Worm (Caenorhabditis elegans) whole organism, L4 larva: ENCODE results near the gene C10C5.7.

Experiments used
- F49E8.2 ChIP-seq: sonication (generic microtip); optimal IDR thresholded peaks from 2 replicates; lab custom pipeline; 2016; ENCODE audit warnings: missing compliant biosample characterization, mild to moderate bottlenecking, missing genetic modification characterization, borderline replicate concordance
- Y48G9A.11 ChIP-seq: fragments of 200-800 bp; sonication (Bioruptor generic); IDR thresholded peaks from 2 replicates; pipeline ENCODE4 v1.3.6; 2022; ENCODE audit warnings: missing genetic modification reagents, missing genetic modification characterization, missing compliant biosample characterization
- ZK546.5 ChIP-seq, 2 experiments: sonication (generic microtip); optimal IDR thresholded peaks; 2 replicates each; lab custom pipeline; 2017; ENCODE audit warnings: missing biosample characterization in 2 of 2, missing genetic modification characterization in 2 of 2
- attf-4 ChIP-seq: sonication (generic microtip); optimal IDR thresholded peaks from 3 replicates; lab custom pipeline; 2017; ENCODE audit warnings: missing biosample characterization, missing genetic modification characterization
- ceh-20 ChIP-seq: fragments of 200-800 bp; sonication (Bioruptor generic); IDR thresholded peaks from 2 replicates; pipeline ENCODE4 v1.3.6; 2022; ENCODE audit warnings: missing genetic modification reagents, missing genetic modification characterization, missing compliant biosample characterization
- ceh-28 ChIP-seq: fragments of 150-350 bp; optimal IDR thresholded peaks from 2 replicates; lab custom pipeline; 2014; ENCODE audit warnings: missing biosample characterization, missing genetic modification reagents, missing genetic modification characterization
- ces-1 ChIP-seq: fragments of 150-350 bp; sonication (generic microtip); optimal IDR thresholded peaks from 4 replicates; lab custom pipeline; 2014; ENCODE audit warnings: missing biosample characterization, missing genetic modification reagents, missing genetic modification characterization
- daf-12 ChIP-seq: fragments of 150-350 bp; optimal IDR thresholded peaks from 2 replicates; lab custom pipeline; 2014; ENCODE audit warnings: missing biosample characterization, missing genetic modification reagents, missing genetic modification characterization
- daf-16 ChIP-seq, 3 experiments: sonication (generic microtip); optimal IDR thresholded peaks; 2 replicates each; lab custom pipeline; 2016 to 2017; ENCODE audit warnings: missing genetic modification characterization in 3 of 3, missing genetic modification reagents in 3 of 3, mild to moderate bottlenecking in 2 of 3, missing compliant biosample characterization in 2 of 3, missing biosample characterization in 1 of 3, moderate library complexity in 1 of 3
- dpl-1 ChIP-seq: fragments of 150-350 bp; optimal IDR thresholded peaks from 2 replicates; lab custom pipeline; 2014; ENCODE audit warnings: missing biosample characterization, missing genetic modification reagents, missing genetic modification characterization
- dve-1 ChIP-seq: sonication (generic microtip); optimal IDR thresholded peaks from 2 replicates; lab custom pipeline; 2017; ENCODE audit warnings: antibody characterized with exemption, mild to moderate bottlenecking, missing genetic modification characterization, missing compliant biosample characterization; ENCODE audit not compliant: insufficient read depth
- fkh-10 ChIP-seq: fragments of 150-350 bp; optimal IDR thresholded peaks from 2 replicates; lab custom pipeline; 2014; ENCODE audit warnings: missing biosample characterization, missing genetic modification reagents, missing genetic modification characterization
- hlh-11 ChIP-seq: fragments of 200-800 bp; sonication (Bioruptor generic); optimal IDR thresholded peaks from 2 replicates; lab custom pipeline; 2018; ENCODE audit warnings: mild to moderate bottlenecking, missing genetic modification characterization, missing compliant biosample characterization
- hlh-30 ChIP-seq: sonication (generic microtip); optimal IDR thresholded peaks from 2 replicates; lab custom pipeline; 2017; ENCODE audit warnings: antibody characterized with exemption, mild to moderate bottlenecking, missing genetic modification characterization, missing compliant biosample characterization; ENCODE audit not compliant: insufficient read depth
- jun-1 ChIP-seq: fragments of 150-350 bp; optimal IDR thresholded peaks from 2 replicates; lab custom pipeline; 2014; ENCODE audit warnings: missing biosample characterization, missing genetic modification reagents, missing genetic modification characterization
- lim-7 ChIP-seq: fragments of 200-800 bp; sonication (Bioruptor generic); IDR thresholded peaks from 2 replicates; pipeline ENCODE4 v1.3.6; 2022; ENCODE audit warnings: missing genetic modification characterization, missing compliant biosample characterization
- lin-1 ChIP-seq: fragments of 200-800 bp; sonication (Bioruptor generic); IDR thresholded peaks from 2 replicates; pipeline ENCODE4 v1.3.6; 2022; ENCODE audit warnings: missing genetic modification reagents, missing genetic modification characterization, missing compliant biosample characterization
- lin-15B ChIP-seq: fragments of 150-350 bp; sonication (generic microtip); optimal IDR thresholded peaks from 3 replicates; lab custom pipeline; 2014; ENCODE audit warnings: missing biosample characterization, missing genetic modification characterization
- lin-38 ChIP-seq: fragments of 200-800 bp; sonication (Bioruptor generic); IDR thresholded peaks from 2 replicates; pipeline ENCODE4 v1.3.6; 2022; ENCODE audit warnings: missing genetic modification reagents, missing genetic modification characterization, missing compliant biosample characterization
- lsy-2 ChIP-seq, 2 experiments: fragments of 150-350 bp in 1 of 2; sonication (generic microtip) in 1 of 2; optimal IDR thresholded peaks; 2 replicates each; lab custom pipeline; 2014 to 2017; ENCODE audit warnings: missing biosample characterization in 2 of 2, missing genetic modification characterization in 2 of 2
- mdl-1 ChIP-seq, 2 experiments: fragments of 150-350 bp in 1 of 2; sonication (generic microtip) in 1 of 2; optimal IDR thresholded peaks; 2 replicates each; lab custom pipeline; 2014 to 2017; ENCODE audit warnings: missing biosample characterization in 2 of 2, missing genetic modification characterization in 2 of 2
- mes-2 ChIP-seq: sonication (generic microtip); optimal IDR thresholded peaks from 2 replicates; lab custom pipeline; 2016; ENCODE audit warnings: missing genotype, mild to moderate bottlenecking, missing genetic modification characterization, missing compliant biosample characterization; ENCODE audit not compliant: poor library complexity, severe bottlenecking
- nhr-11 ChIP-seq: fragments of 150-350 bp; optimal IDR thresholded peaks from 2 replicates; lab custom pipeline; 2014; ENCODE audit warnings: missing biosample characterization, missing genetic modification characterization
- nhr-28 ChIP-seq: fragments of 150-350 bp; optimal IDR thresholded peaks from 2 replicates; lab custom pipeline; 2014; ENCODE audit warnings: missing biosample characterization, missing genetic modification characterization
- nhr-6 ChIP-seq: fragments of 150-350 bp; optimal IDR thresholded peaks from 2 replicates; lab custom pipeline; 2014; ENCODE audit warnings: missing biosample characterization, missing genetic modification characterization
- pha-4 ChIP-seq, 2 experiments: fragments of 150-350 bp in 1 of 2; fragments of 200-800 bp in 1 of 2; sonication (Bioruptor generic) in 1 of 2; IDR thresholded peaks in 1 of 2; optimal IDR thresholded peaks in 1 of 2; 2 replicates each; pipeline versions ENCODE4 v1.3.6 to Lab custom; 2014 to 2022; ENCODE audit warnings: missing genetic modification characterization in 2 of 2, missing genetic modification reagents in 2 of 2, missing biosample characterization in 1 of 2, missing compliant biosample characterization in 1 of 2
- rbr-2 ChIP-seq: sonication (generic microtip); optimal IDR thresholded peaks from 2 replicates; lab custom pipeline; 2016; ENCODE audit warnings: missing genotype, missing genetic modification characterization, missing compliant biosample characterization
- skn-1 ChIP-seq: fragments of 150-350 bp; optimal IDR thresholded peaks from 2 replicates; lab custom pipeline; 2014; ENCODE audit warnings: missing biosample characterization, missing genetic modification characterization
- snpc-1.2 ChIP-seq: fragments of 200-800 bp; sonication (Bioruptor generic); IDR thresholded peaks from 2 replicates; pipeline ENCODE4 v1.3.6; 2022; ENCODE audit warnings: missing genetic modification reagents, missing genetic modification characterization, missing compliant biosample characterization
- tra-1 ChIP-seq: fragments of 200-800 bp; sonication (Bioruptor generic); IDR thresholded peaks from 2 replicates; pipeline ENCODE4 v1.3.6; 2022; ENCODE audit warnings: missing genetic modification reagents, missing genetic modification characterization, missing compliant biosample characterization
- unc-130 ChIP-seq: sonication (generic microtip); optimal IDR thresholded peaks from 2 replicates; lab custom pipeline; 2016; ENCODE audit warnings: missing genetic modification reagents, missing genetic modification characterization, missing compliant biosample characterization
- zfp-2 ChIP-seq: sonication (generic microtip); optimal IDR thresholded peaks from 2 replicates; lab custom pipeline; 2016; ENCODE audit warnings: mild to moderate bottlenecking, missing genetic modification characterization, missing compliant biosample characterization

Gene C10C5.7

ce11 chrIV:9353728-9354127, 31.2 kb upstream of the C10C5.7 start:
- no peak for TF ChIP-seq daf-16 (GFP tag; optimal IDR thresholded peaks at IDR 0.05; lab: Kevin White, UChicago)
- peak; percentile 94 for TF ChIP-seq daf-16 (tag; optimal IDR thresholded peaks at IDR 0.05; lab: Kevin White, UChicago)
- peak; percentile 19 for TF ChIP-seq dve-1 (tag; lab: Kevin White, UChicago)
- no peak for TF ChIP-seq Y48G9A.11
- TF ChIP-seq snpc-1.2 (GFP tag; lab: Robert Waterston, UW), result no peak
- no peak for TF ChIP-seq dpl-1

ce11 chrIV:9366411-9366810, 18.5 kb upstream of the C10C5.7 start, which contains the start of gene pezo-1:
Gene pezo-1 (minus strand): TSS chrIV:9366511.
- TF ChIP-seq dpl-1 (no peak), lsy-2 (tag; optimal IDR thresholded peaks at IDR 0.05; lab: Kevin White, UChicago) (peak in 1 of 2 experiments; percentile 48)

- TF ChIP-seq ZK546.5 (tag; optimal IDR thresholded peaks at IDR 0.05; lab: Kevin White, UChicago) (no peak), attf-4 (tag; lab: Kevin White, UChicago) (no peak), nhr-11 (tag; lab: Kevin White, UChicago) (no peak), hlh-11 (tag; lab: Kevin White, UChicago) (peak; percentile 44), F49E8.2 (tag; lab: Kevin White, UChicago) (peak; percentile 28), daf-12 (tag; lab: Kevin White, UChicago) (no peak), mes-2 (tag; lab: Kevin White, UChicago) (peak; percentile 51), nhr-28 (tag; lab: Kevin White, UChicago) (peak; percentile 52), ceh-20 (GFP tag; lab: Robert Waterston, UW) (no peak), lin-15B (no peak), skn-1 (tag; lab: Kevin White, UChicago) (no peak), unc-130 (GFP tag; lab: Kevin White, UChicago) (peak; percentile 4), hlh-30 (peak; percentile 22), lsy-2 (tag; optimal IDR thresholded peaks at IDR 0.05; lab: Kevin White, UChicago) (peak in 1 of 2 experiments; percentile 24), daf-16 (GFP tag; optimal IDR thresholded peaks at IDR 0.05; lab: Kevin White, UChicago) (peak in 1 of 2 experiments; percentile 71), daf-16 (tag; optimal IDR thresholded peaks at IDR 0.05; lab: Kevin White, UChicago) (peak; percentile 98), nhr-6 (tag; lab: Kevin White, UChicago) (peak; percentile 33), rbr-2 (tag; lab: Kevin White, UChicago) (peak; percentile 14), dpl-1 (no peak), ceh-28 (tag; lab: Kevin White, UChicago) (no peak), mdl-1 (tag; optimal IDR thresholded peaks at IDR 0.05; lab: Kevin White, UChicago) (no peak), jun-1 (tag; lab: Kevin White, UChicago) (no peak), lin-38 (GFP tag; lab: Robert Waterston, UW) (peak; percentile 48), ces-1 (no peak), zfp-2 (tag; lab: Kevin White, UChicago) (no peak), lin-1 (GFP tag; lab: Robert Waterston, UW) (no peak), pha-4 (GFP tag; IDR thresholded peaks at IDR 0.05; lab: Robert Waterston, UW) (no peak), pha-4 (tag; optimal IDR thresholded peaks at IDR 0.05; lab: Kevin White, UChicago) (peak; percentile 84), lim-7 (GFP tag; lab: Robert Waterston, UW) (no peak), fkh-10 (GFP tag; lab: Kevin White, UChicago) (peak; percentile 17), tra-1 (GFP tag; lab: Robert Waterston, UW) (no peak), dve-1 (tag; lab: Kevin White, UChicago) (peak; percentile 58)
- TF ChIP-seq, all 104 proteins: peak for 14
Measured at ce11 chrIV:9367852-9368627, 16.9 kb upstream of the C10C5.7 start.
